Worm (Caenorhabditis elegans): ENCODE data around the gene T24A6.1.

DNA sequence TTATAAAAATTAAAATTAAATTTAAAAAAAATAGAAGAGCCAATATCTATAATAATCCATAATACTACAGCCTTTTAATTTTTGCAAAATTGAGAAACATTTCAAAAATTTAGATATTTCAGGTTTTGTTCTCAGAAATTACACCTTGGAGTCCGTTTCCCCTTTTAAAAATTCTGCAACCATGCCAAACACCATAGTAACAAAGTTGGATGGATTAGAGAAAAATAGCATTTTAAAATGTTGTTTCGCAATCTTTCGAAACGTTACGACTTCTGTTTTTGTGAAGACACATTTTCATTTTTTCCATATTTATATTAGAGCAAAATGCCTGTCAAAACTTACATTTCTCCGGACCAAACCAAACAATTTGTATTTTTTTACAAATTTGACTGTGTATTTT lies 33.9 kb upstream of the T24A6.1 start, which contains the start of gene T24A6.7:
- TF ChIP-seq W03F9.2 (tag; optimal IDR thresholded peaks at IDR 0.05) (no peak), him-1 (tag; optimal IDR thresholded peaks at IDR 0.05) (no peak)
